Worm (Caenorhabditis elegans): ENCODE measurements around the gene T07D4.5.

The T07D4.5 gene

DNA sequence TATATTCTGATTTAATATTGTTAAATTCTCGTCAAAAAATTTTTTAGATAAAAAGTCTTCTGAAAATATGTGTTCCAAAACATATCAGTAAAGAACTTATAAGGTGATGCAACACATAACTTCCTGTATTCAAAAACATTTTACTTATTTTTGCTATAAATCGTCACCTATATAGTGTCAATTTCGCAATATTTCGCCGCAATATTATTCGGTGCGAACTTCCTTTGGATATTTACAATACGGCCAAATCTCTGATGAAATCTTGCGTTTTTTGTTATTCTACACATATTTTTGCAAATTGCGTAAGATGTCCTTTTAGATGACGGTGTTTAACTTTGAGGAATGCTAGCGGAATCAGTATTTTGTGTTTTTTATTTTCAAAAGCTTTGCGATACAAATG lies 37.3 kb upstream of the T07D4.5 start:
- TF ChIP-seq mdl-1 (tag; optimal IDR thresholded peaks at IDR 0.05) (no peak), nhr-28 (tag; optimal IDR thresholded peaks at IDR 0.05) (no peak), unc-39 (tag; optimal IDR thresholded peaks at IDR 0.05) (no peak), fkh-10 (GFP tag; optimal IDR thresholded peaks at IDR 0.05) (no peak), pqm-1 (tag; optimal IDR thresholded peaks at IDR 0.05) (no peak), snpc-4 (tag; optimal IDR thresholded peaks at IDR 0.05) (no peak), lsy-12 (tag; optimal IDR thresholded peaks at IDR 0.05) (no peak), ztf-4 (tag; optimal IDR thresholded peaks at IDR 0.05) (no peak), pha-4 (tag; optimal IDR thresholded peaks at IDR 0.05) (no peak), ceh-28 (tag; optimal IDR thresholded peaks at IDR 0.05) (no peak), elt-1 (tag; optimal IDR thresholded peaks at IDR 0.05) (no peak), aly-2 (tag; optimal IDR thresholded peaks at IDR 0.05) (no peak), jun-1 (tag; optimal IDR thresholded peaks at IDR 0.05) (no peak), nhr-237 (tag; optimal IDR thresholded peaks at IDR 0.05) (no peak)

DNA sequence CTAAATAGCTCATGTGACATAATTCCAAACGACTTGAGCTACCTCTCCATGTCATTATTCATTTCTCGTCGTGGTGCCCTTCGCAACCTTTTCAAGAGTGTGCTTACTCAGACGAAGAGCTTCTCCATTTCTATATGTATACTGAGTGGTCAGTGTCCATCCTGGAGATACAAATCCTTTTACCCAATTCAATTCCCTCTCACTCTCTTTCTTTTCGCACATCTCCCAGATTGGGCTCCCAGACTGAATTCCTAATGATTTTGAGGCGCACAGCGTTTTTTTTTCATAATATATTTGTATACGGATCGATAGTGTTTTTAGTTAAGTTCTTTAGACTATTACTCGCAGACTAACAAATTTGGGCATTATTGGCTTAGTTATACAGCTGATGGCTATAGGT lies 36.8 kb upstream of the T07D4.5 start:
- TF ChIP-seq zag-1 (tag; optimal IDR thresholded peaks at IDR 0.05) (no peak), ceh-16 (tag; optimal IDR thresholded peaks at IDR 0.05) (no peak), elt-1 (tag; optimal IDR thresholded peaks at IDR 0.05) (no peak), ceh-28 (tag; optimal IDR thresholded peaks at IDR 0.05) (no peak)

DNA sequence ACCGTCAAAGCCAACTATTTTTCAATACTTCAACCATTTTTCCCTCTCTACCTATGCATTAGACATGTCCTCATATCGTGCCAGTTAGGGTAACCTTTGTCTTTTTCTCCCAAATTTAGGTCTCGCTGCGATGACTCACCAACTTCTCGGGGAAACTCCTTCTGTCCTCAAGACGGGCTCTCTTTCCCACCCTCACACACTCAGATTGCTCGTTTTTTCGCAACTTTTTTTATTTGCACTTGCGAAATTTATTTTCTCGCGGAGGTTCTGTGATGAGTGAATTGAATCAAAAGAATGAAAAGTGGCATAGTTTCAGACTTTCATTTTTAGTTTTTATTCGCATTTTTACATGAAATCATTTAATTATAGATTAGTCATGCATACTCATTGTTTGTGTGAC lies 36.2 kb upstream of the T07D4.5 start:
- TF ChIP-seq ama-1 (optimal IDR thresholded peaks at IDR 0.05) (no peak), unc-39 (tag; optimal IDR thresholded peaks at IDR 0.05) (no peak), pha-4 (tag; optimal IDR thresholded peaks at IDR 0.05) (peak; percentile 27), jun-1 (tag; optimal IDR thresholded peaks at IDR 0.05) (no peak)

DNA sequence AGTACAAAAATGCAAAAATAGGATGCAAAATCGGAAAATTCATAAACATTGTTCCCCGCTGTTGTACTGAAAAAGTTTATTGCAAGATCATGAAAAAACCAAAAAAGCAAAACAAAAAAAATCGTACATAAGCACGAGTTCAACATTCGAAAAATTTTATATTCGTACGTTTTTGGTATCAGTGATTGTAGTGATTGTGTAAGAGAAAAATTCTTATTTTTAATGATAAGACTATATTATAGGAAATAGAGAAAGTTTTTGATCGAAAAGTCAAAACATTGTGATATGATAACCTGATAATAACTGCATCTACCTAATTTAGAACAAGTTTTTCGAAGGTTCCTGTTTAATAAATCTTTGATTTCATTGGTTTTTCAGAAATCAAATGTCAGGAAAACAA lies 33.2 kb upstream of the T07D4.5 start:
- TF ChIP-seq nhr-28 (tag; optimal IDR thresholded peaks at IDR 0.05) (no peak), R02D3.7 (tag; optimal IDR thresholded peaks at IDR 0.05) (no peak), ceh-9 (tag; optimal IDR thresholded peaks at IDR 0.05) (no peak), pqm-1 (tag; optimal IDR thresholded peaks at IDR 0.05) (peak; percentile 1), ztf-4 (tag; optimal IDR thresholded peaks at IDR 0.05) (no peak), egl-27 (tag; optimal IDR thresholded peaks at IDR 0.05) (no peak), sea-2 (GFP tag; optimal IDR thresholded peaks at IDR 0.05) (no peak), tbx-2 (tag; optimal IDR thresholded peaks at IDR 0.05) (no peak), nhr-25 (tag; optimal IDR thresholded peaks at IDR 0.05) (no peak), mml-1 (tag; optimal IDR thresholded peaks at IDR 0.05) (no peak), unc-62 (GFP tag; optimal IDR thresholded peaks at IDR 0.05) (no peak), pha-4 (tag; optimal IDR thresholded peaks at IDR 0.05) (peak; percentile 27), nfya-1 (tag; optimal IDR thresholded peaks at IDR 0.05; ENCODE audit: insufficient read depth) (no peak), elt-2 (tag; optimal IDR thresholded peaks at IDR 0.05) (peak; percentile 54), nhr-77 (tag; optimal IDR thresholded peaks at IDR 0.05) (no peak), skn-1 (tag; optimal IDR thresholded peaks at IDR 0.05) (no peak), fos-1 (tag; optimal IDR thresholded peaks at IDR 0.05) (no peak)

DNA sequence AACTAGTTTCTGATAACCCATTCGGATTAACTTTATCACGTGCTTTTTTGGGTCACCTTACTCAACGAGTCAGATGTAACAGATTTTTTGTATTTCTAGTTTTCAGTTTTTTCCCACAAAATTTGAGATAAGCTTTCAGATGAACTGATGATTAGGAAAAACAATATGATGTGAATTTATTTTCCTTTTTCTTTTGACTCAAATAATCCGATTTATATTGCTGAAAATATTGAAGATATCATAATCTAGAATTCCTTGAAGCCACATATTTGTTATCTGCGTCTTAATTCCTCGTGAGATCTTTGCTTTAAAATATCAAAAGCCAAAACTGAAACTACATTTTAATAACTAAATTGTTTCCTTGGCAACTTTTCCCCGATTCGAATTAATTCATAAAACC lies 32.5 kb upstream of the T07D4.5 start:
- no peak for TF ChIP-seq lin-15B (tag; optimal IDR thresholded peaks at IDR 0.05)
- no peak for TF ChIP-seq unc-39 (tag; optimal IDR thresholded peaks at IDR 0.05)
- no peak for TF ChIP-seq snpc-4 (tag; optimal IDR thresholded peaks at IDR 0.05)
- TF ChIP-seq nhr-77 (tag; optimal IDR thresholded peaks at IDR 0.05), result no peak
- TF ChIP-seq nhr-76 (tag; optimal IDR thresholded peaks at IDR 0.05), result no peak
- no peak for TF ChIP-seq ceh-82 (tag; optimal IDR thresholded peaks at IDR 0.05)
- TF ChIP-seq ZK546.5 (tag; optimal IDR thresholded peaks at IDR 0.05), result no peak
- no peak for TF ChIP-seq nhr-11 (tag; optimal IDR thresholded peaks at IDR 0.05)
- TF ChIP-seq nhr-28 (tag; optimal IDR thresholded peaks at IDR 0.05), result no peak
- no peak for TF ChIP-seq aly-2 (tag; optimal IDR thresholded peaks at IDR 0.05)
- TF ChIP-seq zag-1 (tag; optimal IDR thresholded peaks at IDR 0.05), result no peak
- no peak for TF ChIP-seq fos-1 (tag; optimal IDR thresholded peaks at IDR 0.05)

DNA sequence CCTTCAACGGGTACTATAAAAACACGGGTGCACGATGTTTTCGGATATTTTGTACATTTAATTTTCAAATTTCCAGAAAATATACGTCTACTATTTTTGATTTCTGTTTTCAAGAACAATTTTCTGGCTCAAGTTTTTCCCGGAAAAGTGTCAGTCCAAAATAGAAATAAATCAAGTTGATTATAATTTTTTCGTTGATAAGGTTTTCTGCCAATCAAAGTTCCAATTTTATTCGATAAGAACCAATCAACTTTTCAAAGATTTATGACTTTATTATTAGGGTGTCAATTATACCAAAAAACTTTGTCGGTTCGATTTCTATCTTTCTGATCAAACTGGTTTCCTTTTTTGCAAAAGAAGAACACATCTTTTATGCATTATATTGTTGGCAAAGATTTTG lies 30.5 kb upstream of the T07D4.5 start:
- no peak for TF ChIP-seq nhr-237 (tag; optimal IDR thresholded peaks at IDR 0.05)
- TF ChIP-seq snpc-4 (tag; optimal IDR thresholded peaks at IDR 0.05), result no peak
- no peak for TF ChIP-seq pqm-1 (tag; optimal IDR thresholded peaks at IDR 0.05)
- TF ChIP-seq elt-2 (tag; optimal IDR thresholded peaks at IDR 0.05), result peak; percentile 8
- no peak for TF ChIP-seq skn-1 (tag; optimal IDR thresholded peaks at IDR 0.05)

Measured in whole organism, L3 larva.